Worm (Caenorhabditis elegans) whole organism, late embryonic: Measurements from ENCODE around the gene nspd-9.
"Not testable (repeated sequence)": the region's sequence is repeated elsewhere in the genome, so short reads cannot be mapped to it uniquely, and the experiment has no call there.

ENCODE experiments used
- C08G9.2 ChIP-seq: sonication (generic microtip); optimal IDR thresholded peaks from 2 replicates; lab custom pipeline; 2016; ENCODE audit warnings: mild to moderate bottlenecking, missing genetic modification characterization, moderate library complexity, missing compliant biosample characterization
- K02D7.2 ChIP-seq: sonication (generic microtip); optimal IDR thresholded peaks from 2 replicates; lab custom pipeline; 2017; ENCODE audit warnings: mild to moderate bottlenecking, missing genetic modification characterization, missing compliant biosample characterization
- ahr-1 ChIP-seq: sonication (generic microtip); optimal IDR thresholded peaks from 2 replicates; lab custom pipeline; 2016; ENCODE audit warnings: missing genetic modification characterization, missing compliant biosample characterization
- ceh-19 ChIP-seq: fragments of 200-800 bp; sonication (Bioruptor generic); optimal IDR thresholded peaks from 2 replicates; lab custom pipeline; 2018; ENCODE audit warnings: mild to moderate bottlenecking, missing genetic modification characterization, missing compliant biosample characterization
- ceh-34 ChIP-seq: sonication (generic microtip); optimal IDR thresholded peaks from 2 replicates; lab custom pipeline; 2016; ENCODE audit warnings: mild to moderate bottlenecking, missing genetic modification characterization, missing compliant biosample characterization
- ceh-9 ChIP-seq: sonication (generic microtip); optimal IDR thresholded peaks from 2 replicates; lab custom pipeline; 2016; ENCODE audit warnings: mild to moderate bottlenecking, missing genetic modification characterization, inconsistent platforms, missing compliant biosample characterization
- che-1 ChIP-seq: sonication (generic microtip); optimal IDR thresholded peaks from 2 replicates; lab custom pipeline; 2016; ENCODE audit warnings: mild to moderate bottlenecking, missing genetic modification characterization, missing compliant biosample characterization
- elt-2 ChIP-seq: sonication (generic microtip); optimal IDR thresholded peaks from 2 replicates; lab custom pipeline; 2016; ENCODE audit warnings: missing genetic modification reagents, missing genetic modification characterization, missing compliant biosample characterization
- elt-4 ChIP-seq: sonication (generic microtip); optimal IDR thresholded peaks from 2 replicates; lab custom pipeline; 2016; ENCODE audit warnings: missing genetic modification characterization, missing compliant biosample characterization
- fax-1 ChIP-seq: sonication (generic microtip); optimal IDR thresholded peaks from 2 replicates; lab custom pipeline; 2016; ENCODE audit warnings: missing genotype, missing genetic modification characterization, missing compliant biosample characterization
- fkh-6 ChIP-seq: sonication (generic microtip); optimal IDR thresholded peaks from 2 replicates; lab custom pipeline; 2016; ENCODE audit warnings: missing genetic modification characterization, missing compliant biosample characterization
- gmeb-2 ChIP-seq: sonication (generic microtip); optimal IDR thresholded peaks from 2 replicates; lab custom pipeline; 2016; ENCODE audit warnings: missing genetic modification characterization, inconsistent platforms, missing compliant biosample characterization
- hlh-8 ChIP-seq: sonication (generic microtip); optimal IDR thresholded peaks from 2 replicates; lab custom pipeline; 2016; ENCODE audit warnings: missing genotype, missing genetic modification characterization, missing compliant biosample characterization
- mec-3 ChIP-seq: sonication (generic microtip); optimal IDR thresholded peaks from 2 replicates; lab custom pipeline; 2016; ENCODE audit warnings: borderline replicate concordance, missing genetic modification characterization, missing compliant biosample characterization
- odd-2 ChIP-seq: sonication (generic microtip); optimal IDR thresholded peaks from 2 replicates; lab custom pipeline; 2017; ENCODE audit warnings: antibody characterized with exemption, mild to moderate bottlenecking, missing genetic modification characterization, missing compliant biosample characterization
- pqm-1 ChIP-seq: sonication (generic microtip); optimal IDR thresholded peaks from 2 replicates; lab custom pipeline; 2016; ENCODE audit warnings: missing genetic modification characterization, missing compliant biosample characterization
- rnt-1 ChIP-seq: sonication (generic microtip); optimal IDR thresholded peaks from 2 replicates; lab custom pipeline; 2016; ENCODE audit warnings: missing genetic modification characterization, missing compliant biosample characterization
- sox-4 ChIP-seq: sonication (generic microtip); optimal IDR thresholded peaks from 2 replicates; lab custom pipeline; 2017; ENCODE audit warnings: mild to moderate bottlenecking, missing genetic modification characterization, inconsistent platforms, missing compliant biosample characterization
- tbx-2 ChIP-seq: sonication (generic microtip); optimal IDR thresholded peaks from 2 replicates; lab custom pipeline; 2016; ENCODE audit warnings: missing genetic modification characterization, missing compliant biosample characterization
- tbx-7 ChIP-seq: sonication (generic microtip); optimal IDR thresholded peaks from 2 replicates; lab custom pipeline; 2016; ENCODE audit warnings: missing genotype, missing genetic modification characterization, missing compliant biosample characterization
- unc-3 ChIP-seq, 2 experiments: fragments of 200-800 bp in 1 of 2; sonication (Bioruptor generic) in 1 of 2; sonication (generic microtip) in 1 of 2; conservative IDR thresholded peaks in 1 of 2; optimal IDR thresholded peaks in 1 of 2; 2 replicates each; pipeline versions ENCODE4 v1.3.6 to Lab custom; 2016 to 2022; ENCODE audit warnings: missing compliant biosample characterization in 2 of 2, missing genetic modification characterization in 2 of 2, missing genetic modification reagents in 1 of 2
- unc-42 ChIP-seq: sonication (generic microtip); optimal IDR thresholded peaks from 2 replicates; lab custom pipeline; 2016; ENCODE audit warnings: missing genotype, missing genetic modification characterization, missing compliant biosample characterization
- unc-55 ChIP-seq: sonication (generic microtip); optimal IDR thresholded peaks from 2 replicates; lab custom pipeline; 2017; ENCODE audit warnings: missing biosample characterization, missing genetic modification reagents, missing genetic modification characterization
- unc-86 ChIP-seq: sonication (generic microtip); optimal IDR thresholded peaks from 2 replicates; lab custom pipeline; 2016; ENCODE audit warnings: missing genetic modification characterization, missing compliant biosample characterization
- zip-5 ChIP-seq: sonication (generic microtip); optimal IDR thresholded peaks from 2 replicates; lab custom pipeline; 2016; ENCODE audit warnings: missing genetic modification characterization, missing compliant biosample characterization

Gene nspd-9

ce11 chrIII:4796039-4796438, 34.1 kb downstream of the nspd-9 start (continued):
- TF ChIP-seq sox-4 (tag; lab: Kevin White, UChicago), result no peak
- TF ChIP-seq gmeb-2 (tag; lab: Kevin White, UChicago), result no peak

DNA sequence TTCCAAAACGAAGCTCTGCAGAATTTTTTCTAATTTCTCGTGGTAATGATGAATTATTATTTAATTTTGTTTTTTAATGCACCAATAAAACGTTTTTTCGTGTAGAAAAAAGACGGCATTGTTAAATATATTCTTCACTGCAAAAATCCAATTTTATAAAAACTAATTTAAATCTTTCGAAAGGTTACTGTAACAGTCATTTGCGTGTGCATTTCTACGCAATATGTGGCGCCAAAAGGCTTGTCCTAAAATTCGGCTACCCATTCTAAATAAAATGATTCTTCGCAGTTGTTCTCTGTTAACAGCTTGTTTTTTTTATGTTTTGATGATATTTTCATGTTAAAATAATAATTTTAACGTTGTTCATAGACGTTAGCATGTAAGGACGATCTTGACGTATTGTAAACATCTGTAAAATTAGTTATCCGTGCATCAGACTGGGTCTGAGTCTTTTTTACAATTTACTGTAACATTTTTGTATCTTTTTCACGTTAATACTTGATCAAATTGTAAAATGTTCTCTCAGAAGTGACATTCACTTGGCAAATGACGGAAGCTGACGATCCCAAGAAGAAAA, 37.5 kb downstream of the nspd-9 start, which contains the start of gene mip-1:
Gene mip-1, plus strand, starts transcription at position 527 of the 577 bp plus-strand sequence.
- TF ChIP-seq zip-5 (tag; lab: Kevin White, UChicago), result no peak
- no peak for TF ChIP-seq C08G9.2 (tag; lab: Kevin White, UChicago)
- no peak for TF ChIP-seq unc-55

ce11 chrIII:4785714-4786113, 44.4 kb downstream of the nspd-9 start, which contains the start of gene mel-28:
TSS of gene mel-28 (plus strand) at chrIII:4786080.
- TF ChIP-seq elt-4 (tag; lab: Kevin White, UChicago) (no peak), K02D7.2 (tag; lab: Kevin White, UChicago) (no peak), che-1 (tag; lab: Kevin White, UChicago) (no peak), ceh-9 (tag; lab: Kevin White, UChicago) (no peak), fkh-6 (tag; lab: Kevin White, UChicago) (no peak), sox-4 (tag; lab: Kevin White, UChicago) (no peak), fax-1 (tag; lab: Kevin White, UChicago) (no peak), gmeb-2 (tag; lab: Kevin White, UChicago) (no peak), pqm-1 (tag; lab: Kevin White, UChicago) (no peak), mec-3 (no peak), rnt-1 (tag; lab: Kevin White, UChicago) (no peak), elt-2 (no peak), unc-55 (no peak), tbx-7 (tag; lab: Kevin White, UChicago) (no peak), odd-2 (tag; lab: Kevin White, UChicago) (no peak), unc-3 (GFP tag; conservative IDR thresholded peaks at IDR 0.05; lab: Robert Waterston, UW) (no peak), unc-3 (tag; optimal IDR thresholded peaks at IDR 0.05; lab: Kevin White, UChicago) (no peak), ahr-1 (tag; lab: Kevin White, UChicago) (no peak), unc-86 (tag; lab: Kevin White, UChicago) (no peak), unc-42 (no peak), ceh-19 (GFP tag; lab: Kevin White, UChicago) (no peak)

DNA sequence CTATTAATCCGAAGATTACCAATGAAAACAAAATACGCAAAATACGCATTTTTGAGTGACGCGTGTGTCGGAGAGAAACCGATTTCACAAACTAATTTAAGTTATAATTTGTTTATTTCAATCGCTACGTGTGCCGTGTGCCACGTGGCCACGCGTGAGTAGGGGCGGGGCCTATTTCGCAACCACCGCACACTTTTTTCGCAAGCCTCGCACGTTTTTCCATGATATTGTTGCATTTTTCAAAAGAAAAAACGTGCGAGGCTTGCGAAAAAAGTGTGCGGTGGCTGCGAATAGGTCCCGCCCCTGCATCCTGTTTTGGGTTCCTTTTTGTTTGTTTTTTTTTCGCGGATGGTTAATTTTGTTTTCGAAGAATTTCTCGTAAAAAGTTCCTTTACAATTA, 45.0 kb downstream of the nspd-9 start, which contains the start of gene enu-3.2:
Gene enu-3.2, minus strand, starts transcription at position 105 of the 400 bp plus-strand sequence.
- TF ChIP-seq hlh-8; unc-42; tbx-2 (tag; lab: Kevin White, UChicago): not testable (repeated sequence)

- not testable (repeated sequence) for TF ChIP-seq ceh-34 (tag; lab: Kevin White, UChicago); elt-2; unc-86 (tag; lab: Kevin White, UChicago)
Measured at ce11 chrIII:4781937-4782576, 48.0 kb downstream of the nspd-9 start, which contains the start of the genes gex-5 and C38D4.10. TSS of gene gex-5 (minus strand) at chrIII:4781987. TSS of gene C38D4.10 (plus strand) at chrIII:4782526.
